Fruit fly (Drosophila melanogaster) whole organism, embryonic: ENCODE data around the gene GlyRS.

ENCODE experiments used
- CG16815 ChIP-seq: fragments of 200-800 bp; sonication (Bioruptor generic); optimal IDR thresholded peaks from 3 replicates; lab custom pipeline; 2017; ENCODE audit warnings: missing biosample characterization, mild to moderate bottlenecking, missing genetic modification characterization
- CG17385 ChIP-seq: fragments of 200-800 bp; sonication (Bioruptor generic); optimal IDR thresholded peaks from 3 replicates; lab custom pipeline; 2018; ENCODE audit warnings: missing biosample characterization, mild to moderate bottlenecking, missing genetic modification characterization
- CG18476 ChIP-seq: fragments of 200-800 bp; sonication (Bioruptor generic); optimal IDR thresholded peaks from 2 replicates; lab custom pipeline; 2016; ENCODE audit warnings: missing biosample characterization, mild to moderate bottlenecking, missing genetic modification characterization
- Deaf1 ChIP-seq: fragments of 200-800 bp; optimal IDR thresholded peaks from 3 replicates; lab custom pipeline; 2019; ENCODE audit warnings: missing biosample characterization, mild to moderate bottlenecking, missing genetic modification characterization, moderate library complexity
- HmgD ChIP-seq: fragments of 200-800 bp; sonication (Bioruptor generic); optimal IDR thresholded peaks from 3 replicates; lab custom pipeline; 2016; ENCODE audit warnings: missing biosample characterization, missing genetic modification characterization
- Sry-β ChIP-seq: fragments of 200-800 bp; sonication (Bioruptor generic); optimal IDR thresholded peaks from 2 replicates; lab custom pipeline; 2018; ENCODE audit warnings: missing biosample characterization, mild to moderate bottlenecking, missing genetic modification characterization, moderate library complexity
- ab ChIP-seq: fragments of 200-800 bp; sonication (Bioruptor generic); optimal IDR thresholded peaks from 2 replicates; lab custom pipeline; 2016; ENCODE audit warnings: missing biosample characterization, missing genetic modification characterization
- bab2 ChIP-seq: fragments of 200-800 bp; sonication (Bioruptor generic); optimal IDR thresholded peaks from 2 replicates; lab custom pipeline; 2016; ENCODE audit warnings: missing biosample characterization, missing genetic modification characterization
- bowl ChIP-seq: fragments of 200-800 bp; sonication (Bioruptor generic); IDR thresholded peaks from 2 replicates; pipeline ENCODE4 v1.3.6; 2022; ENCODE audit warnings: missing biosample characterization, missing genetic modification characterization
- chm ChIP-seq: fragments of 200-800 bp; sonication (Bioruptor generic); IDR thresholded peaks from 2 replicates; pipeline ENCODE4 v1.3.6; 2022; ENCODE audit warnings: missing biosample characterization, missing genetic modification characterization

DNA sequence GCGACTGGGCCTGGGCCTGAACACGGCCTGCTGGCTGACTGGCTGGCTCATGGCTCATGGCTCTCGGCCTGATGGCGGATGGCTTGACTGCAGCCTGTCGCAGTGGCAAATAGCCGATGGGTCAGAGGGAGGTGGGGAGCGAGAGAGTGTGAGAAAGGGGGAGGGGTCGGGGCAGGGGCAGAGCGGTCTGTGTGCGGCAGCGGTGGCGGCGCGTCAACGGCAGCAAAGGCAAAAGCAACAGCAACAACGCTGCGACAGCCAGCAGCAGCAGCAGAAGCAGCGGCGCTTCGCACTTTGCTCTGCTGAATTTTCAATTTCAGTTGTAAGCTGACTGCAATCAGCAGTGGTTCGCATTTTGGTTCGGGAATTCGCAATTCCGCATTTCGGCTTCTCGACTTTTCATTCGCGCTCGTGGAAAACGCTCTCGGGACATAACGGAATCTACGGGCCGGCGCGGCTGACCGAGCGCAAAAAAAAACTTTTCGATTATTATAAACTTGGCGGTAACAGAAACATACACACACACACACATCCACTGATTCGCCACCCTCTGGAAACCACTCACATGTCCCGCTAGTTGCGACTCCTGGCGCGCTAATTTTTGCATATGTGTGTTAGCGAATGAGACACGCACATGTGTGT, 10.7 kb downstream of the GlyRS start, which contains the start of gene CG45071:
- TF ChIP-seq Sry-β (GFP tag; lab: Kevin White, UChicago), result no peak
- no peak for TF ChIP-seq bab2 (GFP tag; lab: Kevin White, UChicago)
- no peak for TF ChIP-seq HmgD
- peak; percentile 26 for TF ChIP-seq Deaf1 (tag; lab: Kevin White, UChicago)
- TF ChIP-seq CG18476 (GFP tag; lab: Kevin White, UChicago), result no peak
- no peak for TF ChIP-seq chm (GFP tag; lab: Robert Waterston, UW)
- TF ChIP-seq CG17385, result no peak
- no peak for TF ChIP-seq CG16815 (GFP tag; lab: Kevin White, UChicago)
- no peak for TF ChIP-seq bowl (GFP tag; lab: Robert Waterston, UW)
- TF ChIP-seq ab (GFP tag; lab: Kevin White, UChicago), result no peak
